Fruit fly (Drosophila melanogaster) S2 (cell line): ENCODE results near the gene ND-ASHI.

Source experiments
- CG8478 ChIP-seq: fragments of >200 bp; optimal IDR thresholded peaks from 2 replicates; lab custom pipeline; 2018
- CTCF ChIP-seq, 2 experiments: fragments of >200 bp; optimal IDR thresholded peaks; 2 replicates each; lab custom pipeline; 2018

DNA sequence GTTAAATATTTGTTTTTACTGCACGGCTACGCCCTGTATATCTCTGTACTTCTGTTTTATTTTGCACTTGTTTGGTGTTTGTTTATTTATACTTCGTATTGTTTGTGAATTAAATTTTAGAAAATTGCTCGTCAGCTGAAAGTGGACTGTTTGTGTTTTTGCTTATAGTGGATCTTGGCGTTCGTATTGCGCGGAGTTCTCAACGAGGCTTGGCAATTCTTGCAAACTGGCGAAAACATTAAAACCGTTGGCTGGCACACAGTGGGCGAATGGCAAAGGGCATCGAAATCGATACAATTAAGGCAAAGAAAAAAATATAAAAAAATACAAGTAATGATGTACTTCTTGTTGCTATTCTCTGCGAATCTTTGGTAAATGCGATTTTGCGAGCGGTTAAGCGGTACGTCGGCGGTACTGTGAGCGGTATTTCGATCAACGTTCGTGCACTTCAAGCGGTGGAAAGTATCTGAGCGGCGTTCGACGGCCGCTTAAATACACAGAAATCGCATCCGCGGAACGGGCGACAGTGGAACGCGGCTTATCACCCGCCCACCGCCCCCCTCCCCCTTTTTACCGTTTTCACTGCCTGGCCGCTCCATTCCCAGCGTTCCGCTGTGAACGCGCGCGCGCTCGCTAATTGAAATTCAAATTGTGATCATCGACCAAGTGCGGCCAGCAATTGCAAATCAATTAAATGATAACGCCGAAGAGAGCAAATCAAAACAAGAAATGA, 48.0 kb upstream of the ND-ASHI start:
- TF ChIP-seq CG8478 (lab: Kevin White, UChicago) (no peak), CTCF (optimal IDR thresholded peaks at IDR 0.05; lab: Kevin White, UChicago) (no peak)
